Worm (Caenorhabditis elegans) whole organism, L2 larva: ENCODE results near the gene Y14H12B.1.

Experiments used
- C34F6.9 ChIP-seq: fragments of 150-350 bp; optimal IDR thresholded peaks from 2 replicates; lab custom pipeline; 2014; ENCODE audit warnings: missing biosample characterization, missing genetic modification characterization
- F13H6.1 ChIP-seq: sonication (generic microtip); optimal IDR thresholded peaks from 2 replicates; lab custom pipeline; 2016; ENCODE audit warnings: missing genetic modification characterization, missing compliant biosample characterization
- R02D3.7 ChIP-seq: fragments of 150-350 bp; optimal IDR thresholded peaks from 2 replicates; lab custom pipeline; 2014; ENCODE audit warnings: missing biosample characterization, missing genetic modification characterization
- Y55F3AM.14 ChIP-seq: fragments of 200-800 bp; sonication (Bioruptor generic); optimal IDR thresholded peaks from 2 replicates; lab custom pipeline; 2018; ENCODE audit warnings: mild to moderate bottlenecking, missing genetic modification characterization, missing compliant biosample characterization
- ZK546.5 ChIP-seq: sonication (generic microtip); optimal IDR thresholded peaks from 2 replicates; lab custom pipeline; 2017; ENCODE audit warnings: missing biosample characterization, missing genetic modification characterization
- alr-1 ChIP-seq: fragments of 150-350 bp; optimal IDR thresholded peaks from 2 replicates; lab custom pipeline; 2014; ENCODE audit warnings: missing biosample characterization, missing genetic modification characterization
- aly-2 ChIP-seq: fragments of 150-350 bp; optimal IDR thresholded peaks from 2 replicates; lab custom pipeline; 2014; ENCODE audit warnings: missing biosample characterization, missing genetic modification characterization
- ama-1 ChIP-seq: fragments of 150-350 bp; optimal IDR thresholded peaks from 2 replicates; lab custom pipeline; 2018; ENCODE audit warnings: inconsistent platforms
- blmp-1 ChIP-seq: sonication (generic microtip); optimal IDR thresholded peaks from 2 replicates; lab custom pipeline; 2017; ENCODE audit warnings: missing genetic modification characterization, mild to moderate bottlenecking, missing compliant biosample characterization, antibody characterized with exemption, moderate library complexity; ENCODE audit not compliant: insufficient read depth
- ceh-16 ChIP-seq: fragments of 150-350 bp; optimal IDR thresholded peaks from 2 replicates; lab custom pipeline; 2014; ENCODE audit warnings: missing biosample characterization, missing genetic modification characterization
- crh-2 ChIP-seq: sonication (generic microtip); optimal IDR thresholded peaks from 2 replicates; lab custom pipeline; 2017; ENCODE audit warnings: missing biosample characterization, missing genetic modification characterization
- dmd-4 ChIP-seq: sonication (generic microtip); optimal IDR thresholded peaks from 2 replicates; lab custom pipeline; 2017; ENCODE audit warnings: missing biosample characterization, missing genetic modification characterization
- elt-1 ChIP-seq: fragments of 150-350 bp; optimal IDR thresholded peaks from 2 replicates; lab custom pipeline; 2014; ENCODE audit warnings: missing biosample characterization, missing genetic modification characterization
- fos-1 ChIP-seq: fragments of 150-350 bp; optimal IDR thresholded peaks from 2 replicates; lab custom pipeline; 2014; ENCODE audit warnings: missing biosample characterization, missing genetic modification characterization
- gmeb-1 ChIP-seq: fragments of 150-350 bp; optimal IDR thresholded peaks from 2 replicates; lab custom pipeline; 2014; ENCODE audit warnings: missing biosample characterization, missing genetic modification characterization
- lin-11 ChIP-seq: fragments of 150-350 bp; sonication (generic microtip); optimal IDR thresholded peaks from 2 replicates; lab custom pipeline; 2014; ENCODE audit warnings: missing biosample characterization, missing genetic modification characterization, inconsistent platforms, mixed read lengths
- lin-13 ChIP-seq: fragments of 150-350 bp; optimal IDR thresholded peaks from 2 replicates; lab custom pipeline; 2014; ENCODE audit warnings: missing biosample characterization, missing genetic modification reagents, missing genetic modification characterization
- lsy-2 ChIP-seq, 2 experiments: fragments of 150-350 bp in 1 of 2; sonication (generic microtip) in 1 of 2; optimal IDR thresholded peaks; 2 replicates each; lab custom pipeline; 2014 to 2017; ENCODE audit warnings: missing biosample characterization in 2 of 2, missing genetic modification characterization in 2 of 2
- mab-5 ChIP-seq: fragments of 150-350 bp; optimal IDR thresholded peaks from 2 replicates; lab custom pipeline; 2014; ENCODE audit warnings: missing biosample characterization, missing genetic modification characterization
- mbf-1 ChIP-seq: sonication (generic microtip); optimal IDR thresholded peaks from 2 replicates; lab custom pipeline; 2017; ENCODE audit warnings: missing biosample characterization, missing genetic modification characterization
- mdl-1 ChIP-seq, 2 experiments: fragments of 150-350 bp in 1 of 2; sonication (generic microtip) in 1 of 2; optimal IDR thresholded peaks; 2 replicates each; lab custom pipeline; 2017; ENCODE audit warnings: missing biosample characterization in 2 of 2, missing genetic modification characterization in 2 of 2
- nhr-11 ChIP-seq: fragments of 150-350 bp; optimal IDR thresholded peaks from 2 replicates; lab custom pipeline; 2014; ENCODE audit warnings: missing biosample characterization, missing genetic modification characterization
- nhr-12 ChIP-seq: fragments of 150-350 bp; optimal IDR thresholded peaks from 2 replicates; lab custom pipeline; 2014; ENCODE audit warnings: missing biosample characterization, missing genetic modification characterization
- nhr-129 ChIP-seq: fragments of 150-350 bp; optimal IDR thresholded peaks from 2 replicates; lab custom pipeline; 2014; ENCODE audit warnings: missing biosample characterization, missing genetic modification characterization
- nhr-23 ChIP-seq: fragments of 150-350 bp; optimal IDR thresholded peaks from 2 replicates; lab custom pipeline; 2014; ENCODE audit warnings: missing biosample characterization, missing genetic modification reagents, missing genetic modification characterization
- nhr-25 ChIP-seq: fragments of 150-350 bp; sonication (generic microtip); optimal IDR thresholded peaks from 3 replicates; lab custom pipeline; 2014; ENCODE audit warnings: missing biosample characterization, missing genetic modification characterization
- nhr-6 ChIP-seq: fragments of 150-350 bp; optimal IDR thresholded peaks from 2 replicates; lab custom pipeline; 2014; ENCODE audit warnings: missing biosample characterization, missing genetic modification characterization
- peb-1 ChIP-seq: fragments of 150-350 bp; optimal IDR thresholded peaks from 2 replicates; lab custom pipeline; 2014; ENCODE audit warnings: missing biosample characterization, missing genetic modification characterization
- sma-3 ChIP-seq: sonication (generic microtip); optimal IDR thresholded peaks from 2 replicates; lab custom pipeline; 2016; ENCODE audit warnings: missing genetic modification reagents, missing genetic modification characterization, missing compliant biosample characterization
- sma-9 ChIP-seq, 2 experiments: fragments of 150-350 bp in 1 of 2; sonication (generic microtip) in 1 of 2; optimal IDR thresholded peaks; 2 replicates each; lab custom pipeline; 2014 to 2016; ENCODE audit warnings: missing genetic modification characterization in 2 of 2, mild to moderate bottlenecking in 1 of 2, missing biosample characterization in 1 of 2, missing compliant biosample characterization in 1 of 2, missing genetic modification reagents in 1 of 2, moderate library complexity in 1 of 2
- snpc-4 ChIP-seq: fragments of 150-350 bp; optimal IDR thresholded peaks from 2 replicates; lab custom pipeline; 2014; ENCODE audit warnings: missing biosample characterization, missing genetic modification characterization
- unc-39 ChIP-seq: fragments of 150-350 bp; optimal IDR thresholded peaks from 2 replicates; lab custom pipeline; 2014; ENCODE audit warnings: missing biosample characterization, missing genetic modification characterization
- unc-62 ChIP-seq: fragments of 150-350 bp; optimal IDR thresholded peaks from 2 replicates; lab custom pipeline; 2014; ENCODE audit warnings: missing biosample characterization, missing genetic modification reagents, missing genetic modification characterization
- zag-1 ChIP-seq: fragments of 150-350 bp; optimal IDR thresholded peaks from 2 replicates; lab custom pipeline; 2014; ENCODE audit warnings: missing biosample characterization, missing genetic modification characterization
- ztf-11 ChIP-seq: sonication (generic microtip); optimal IDR thresholded peaks from 2 replicates; lab custom pipeline; 2017; ENCODE audit warnings: missing biosample characterization, missing genetic modification characterization
- ztf-4 ChIP-seq: fragments of 150-350 bp; optimal IDR thresholded peaks from 2 replicates; lab custom pipeline; 2014; ENCODE audit warnings: missing biosample characterization, missing genetic modification characterization

Gene Y14H12B.1

ce11 chrII:3972153-3972552 lies 37.9 kb downstream of the Y14H12B.1 start, which contains the start of gene K10G6.9:
Gene K10G6.9 (plus strand): TSS chrII:3972262.
- TF ChIP-seq ama-1 (peak; percentile 62), ztf-4 (tag; lab: Kevin White, UChicago) (no peak)

ce11 chrII:3974953-3975352 lies 40.7 kb downstream of the Y14H12B.1 start, which contains the start of gene cank-26:
Gene cank-26 (minus strand): TSS chrII:3975065.
- TF ChIP-seq nhr-12 (tag; lab: Kevin White, UChicago) (no peak), mbf-1 (tag; lab: Kevin White, UChicago) (no peak), fos-1 (tag; lab: Kevin White, UChicago) (no peak), lsy-2 (tag; optimal IDR thresholded peaks at IDR 0.05; lab: Kevin White, UChicago) (no peak), lin-11 (tag; lab: Kevin White, UChicago) (no peak), elt-1 (no peak), ZK546.5 (tag; lab: Kevin White, UChicago) (no peak), nhr-129 (tag; lab: Kevin White, UChicago) (no peak), gmeb-1 (no peak), peb-1 (tag; lab: Kevin White, UChicago) (no peak), ceh-16 (tag; lab: Kevin White, UChicago) (no peak), dmd-4 (tag; lab: Kevin White, UChicago) (no peak), snpc-4 (no peak), ztf-11 (tag; lab: Kevin White, UChicago) (no peak), Y55F3AM.14 (GFP tag; lab: Kevin White, UChicago) (no peak), nhr-25 (tag; lab: Kevin White, UChicago) (no peak), sma-9 (GFP tag; optimal IDR thresholded peaks at IDR 0.05; lab: Kevin White, UChicago) (no peak), sma-9 (tag; optimal IDR thresholded peaks at IDR 0.05; lab: Kevin White, UChicago) (no peak), F13H6.1 (tag; lab: Kevin White, UChicago) (no peak), ama-1 (no peak), aly-2 (tag; lab: Kevin White, UChicago) (no peak)

ce11 chrII:3975942-3976341 lies 41.7 kb downstream of the Y14H12B.1 start, which contains the start of gene dos-2:
Gene dos-2 (plus strand): TSS chrII:3976242.
- TF ChIP-seq lin-13 (GFP tag; lab: Kevin White, UChicago): no peak
- no peak for TF ChIP-seq nhr-6 (tag; lab: Kevin White, UChicago)
- TF ChIP-seq nhr-23 (tag; lab: Kevin White, UChicago): no peak
- TF ChIP-seq unc-39 (tag; lab: Kevin White, UChicago): no peak
- TF ChIP-seq unc-62 (GFP tag; lab: Kevin White, UChicago): no peak
- TF ChIP-seq mdl-1 (tag; optimal IDR thresholded peaks at IDR 0.05; lab: Kevin White, UChicago): no peak
- TF ChIP-seq alr-1 (tag; lab: Kevin White, UChicago): no peak
- no peak for TF ChIP-seq ztf-4 (tag; lab: Kevin White, UChicago)
- no peak for TF ChIP-seq elt-1
- TF ChIP-seq nhr-129 (tag; lab: Kevin White, UChicago): no peak
- no peak for TF ChIP-seq C34F6.9
- TF ChIP-seq nhr-12 (tag; lab: Kevin White, UChicago): no peak
- TF ChIP-seq R02D3.7: no peak
- TF ChIP-seq ceh-16 (tag; lab: Kevin White, UChicago): no peak
- no peak for TF ChIP-seq ZK546.5 (tag; lab: Kevin White, UChicago)

ce11 chrII:3978198-3978597 lies 44.0 kb downstream of the Y14H12B.1 start:
- TF ChIP-seq zag-1 (tag; lab: Kevin White, UChicago) (no peak), ceh-16 (tag; lab: Kevin White, UChicago) (no peak), mdl-1 (tag; optimal IDR thresholded peaks at IDR 0.05; lab: Kevin White, UChicago) (no peak), lin-13 (GFP tag; lab: Kevin White, UChicago) (no peak), gmeb-1 (no peak), mab-5 (tag; lab: Kevin White, UChicago) (no peak), Y55F3AM.14 (GFP tag; lab: Kevin White, UChicago) (no peak), sma-3 (no peak), crh-2 (no peak), fos-1 (tag; lab: Kevin White, UChicago) (no peak), blmp-1 (no peak), nhr-11 (tag; lab: Kevin White, UChicago) (no peak), nhr-12 (tag; lab: Kevin White, UChicago) (no peak), nhr-6 (tag; lab: Kevin White, UChicago) (no peak), mbf-1 (tag; lab: Kevin White, UChicago) (no peak), F13H6.1 (tag; lab: Kevin White, UChicago) (no peak), lsy-2 (tag; optimal IDR thresholded peaks at IDR 0.05; lab: Kevin White, UChicago) (no peak)
- TF ChIP-seq, all 48 proteins: peak for 0
